Worm (Caenorhabditis elegans) whole organism, late embryonic: Measurements from ENCODE around the gene T01C3.3.

Experiments
- ceh-30 ChIP-seq: fragments of 150-350 bp; optimal IDR thresholded peaks from 2 replicates; lab custom pipeline; 2014; ENCODE audit warnings: missing biosample characterization, missing genetic modification characterization
- dmd-4 ChIP-seq: sonication (generic microtip); optimal IDR thresholded peaks from 2 replicates; lab custom pipeline; 2016; ENCODE audit warnings: borderline replicate concordance, missing genetic modification characterization, missing compliant biosample characterization
- elt-4 ChIP-seq: sonication (generic microtip); optimal IDR thresholded peaks from 2 replicates; lab custom pipeline; 2016; ENCODE audit warnings: missing genetic modification characterization, missing compliant biosample characterization
- eyg-1 ChIP-seq: sonication (generic microtip); optimal IDR thresholded peaks from 2 replicates; lab custom pipeline; 2016; ENCODE audit warnings: missing genotype, missing genetic modification characterization, missing compliant biosample characterization
- hlh-6 ChIP-seq: sonication (generic microtip); optimal IDR thresholded peaks from 2 replicates; lab custom pipeline; 2016; ENCODE audit warnings: missing genotype, missing genetic modification characterization, missing compliant biosample characterization
- nfya-1 ChIP-seq: sonication (generic microtip); optimal IDR thresholded peaks from 2 replicates; lab custom pipeline; 2017; ENCODE audit warnings: missing genetic modification characterization, mild to moderate bottlenecking, missing compliant biosample characterization, antibody characterized with exemption, moderate library complexity
- pha-4 ChIP-seq: fragments of 150-350 bp; optimal IDR thresholded peaks from 2 replicates; lab custom pipeline; 2018; ENCODE audit warnings: missing biosample characterization, missing genetic modification reagents, missing genetic modification characterization
- syd-9 ChIP-seq: sonication (generic microtip); optimal IDR thresholded peaks from 2 replicates; lab custom pipeline; 2016; ENCODE audit warnings: mild to moderate bottlenecking, missing genetic modification characterization, moderate library complexity, missing compliant biosample characterization

DNA sequence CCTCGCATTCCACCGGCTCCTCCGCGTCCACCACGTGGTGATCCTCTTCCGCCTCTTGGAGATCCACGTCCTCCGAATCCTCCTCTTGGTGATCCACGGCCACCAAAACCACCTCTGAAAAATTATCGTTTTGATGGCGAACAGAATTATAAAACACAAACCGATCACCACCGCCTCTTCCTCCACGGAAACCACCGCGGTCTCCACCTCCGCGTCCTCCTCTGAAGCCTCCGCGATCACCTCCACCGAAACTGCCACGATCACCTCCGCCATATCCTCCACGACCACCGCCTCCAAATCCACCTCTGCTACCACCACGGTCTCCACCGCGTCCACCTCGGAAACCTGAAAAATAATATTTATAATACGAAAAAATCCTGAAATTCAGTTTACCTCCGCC, 9.1 kb upstream of the T01C3.3 start:
- TF ChIP-seq pha-4 (no peak), nfya-1 (tag; lab: Kevin White, UChicago) (no peak), syd-9 (tag; lab: Kevin White, UChicago) (no peak), eyg-1 (tag; lab: Kevin White, UChicago) (no peak), hlh-6 (no peak), elt-4 (tag; lab: Kevin White, UChicago) (no peak), ceh-30 (tag; lab: Kevin White, UChicago) (no peak), dmd-4 (tag; lab: Kevin White, UChicago) (no peak)
